Fruit fly (Drosophila melanogaster) whole organism, embryonic: ENCODE data around the gene Rtca.

ENCODE experiments used
- Ada2b ChIP-seq: fragments of 200-800 bp; sonication (Bioruptor generic); IDR thresholded peaks from 2 replicates; pipeline ENCODE4 v1.3.6; 2022; ENCODE audit warnings: missing biosample characterization, missing genetic modification characterization
- B-H2 ChIP-seq: fragments of 200-800 bp; sonication (Bioruptor generic); optimal IDR thresholded peaks from 2 replicates; lab custom pipeline; 2018; ENCODE audit warnings: missing biosample characterization, mild to moderate bottlenecking, missing genetic modification characterization
- Blimp-1 ChIP-seq: fragments of 200-800 bp; sonication (Bioruptor generic); optimal IDR thresholded peaks from 3 replicates; lab custom pipeline; 2018; ENCODE audit warnings: missing biosample characterization, missing genetic modification characterization, mild to moderate bottlenecking, moderate library complexity, missing genetic modification reagents
- C15 ChIP-seq: fragments of 200-800 bp; sonication (Bioruptor generic); IDR thresholded peaks from 3 replicates; pipeline ENCODE4 v1.3.6; 2022; ENCODE audit warnings: missing biosample characterization, missing genetic modification characterization
- CG10462 ChIP-seq: fragments of 200-800 bp; sonication (Bioruptor generic); optimal IDR thresholded peaks from 2 replicates; lab custom pipeline; 2016; ENCODE audit warnings: missing biosample characterization, missing genetic modification characterization
- CG11560 ChIP-seq: fragments of 200-800 bp; sonication (Bioruptor generic); IDR thresholded peaks from 3 replicates; pipeline ENCODE4 v1.3.6; 2022; ENCODE audit warnings: missing biosample characterization, missing genetic modification characterization
- CG11696 ChIP-seq: fragments of 200-800 bp; sonication (Bioruptor generic); IDR thresholded peaks from 2 replicates; pipeline ENCODE4 v1.3.6; 2022; ENCODE audit warnings: missing biosample characterization, missing genetic modification characterization
- CG12155 ChIP-seq: fragments of 200-800 bp; sonication (Bioruptor generic); optimal IDR thresholded peaks from 3 replicates; lab custom pipeline; 2016; ENCODE audit warnings: missing biosample characterization, missing genetic modification characterization
- CG12299 ChIP-seq: fragments of 200-800 bp; sonication (Bioruptor generic); optimal IDR thresholded peaks from 2 replicates; lab custom pipeline; 2018; ENCODE audit warnings: missing biosample characterization, mild to moderate bottlenecking, missing genetic modification characterization
- CG14441 ChIP-seq: fragments of 200-800 bp; sonication (Bioruptor generic); IDR thresholded peaks from 2 replicates; pipeline ENCODE4 v1.3.6; 2022; ENCODE audit warnings: missing biosample characterization, missing genetic modification characterization
- CG14710 ChIP-seq: fragments of 200-800 bp; sonication (Bioruptor generic); optimal IDR thresholded peaks from 3 replicates; lab custom pipeline; 2019; ENCODE audit warnings: missing biosample characterization, mild to moderate bottlenecking, missing genetic modification characterization, moderate library complexity
- CG15514 ChIP-seq: fragments of 200-800 bp; sonication (Bioruptor generic); optimal IDR thresholded peaks from 3 replicates; lab custom pipeline; 2017; ENCODE audit warnings: missing biosample characterization, missing genetic modification characterization, mild to moderate bottlenecking, moderate library complexity, missing genetic modification reagents
- CG17612 ChIP-seq: fragments of 200-800 bp; sonication (Bioruptor generic); IDR thresholded peaks from 2 replicates; pipeline ENCODE4 v1.3.6; 2022; ENCODE audit warnings: missing biosample characterization, missing genetic modification characterization
- CG30403 ChIP-seq: fragments of 200-800 bp; sonication (Bioruptor generic); optimal IDR thresholded peaks from 3 replicates; lab custom pipeline; 2016; ENCODE audit warnings: missing biosample characterization, missing genetic modification characterization
- CG30431 ChIP-seq: fragments of 200-800 bp; sonication (Bioruptor generic); optimal IDR thresholded peaks from 2 replicates; lab custom pipeline; 2017; ENCODE audit warnings: missing biosample characterization, missing genetic modification characterization
- CG31365 ChIP-seq: fragments of 200-800 bp; sonication (Bioruptor generic); optimal IDR thresholded peaks from 2 replicates; lab custom pipeline; 2018; ENCODE audit warnings: missing biosample characterization, mild to moderate bottlenecking, missing genetic modification characterization
- CG32532 ChIP-seq: fragments of 200-800 bp; sonication (Bioruptor generic); IDR thresholded peaks from 2 replicates; pipeline ENCODE4 v1.3.6; 2022; ENCODE audit warnings: missing biosample characterization, missing genetic modification characterization
- CG33557 ChIP-seq: fragments of 200-800 bp; sonication (Bioruptor generic); optimal IDR thresholded peaks from 2 replicates; lab custom pipeline; 2019; ENCODE audit warnings: missing biosample characterization, mild to moderate bottlenecking, missing genetic modification characterization, moderate library complexity
- CG4617 ChIP-seq: fragments of 200-800 bp; sonication (Bioruptor generic); optimal IDR thresholded peaks from 3 replicates; lab custom pipeline; 2016; ENCODE audit warnings: missing biosample characterization, missing genetic modification characterization, borderline replicate concordance
- CG4707 ChIP-seq: fragments of 200-800 bp; sonication (Bioruptor generic); optimal IDR thresholded peaks from 2 replicates; lab custom pipeline; 2018; ENCODE audit warnings: missing biosample characterization, mild to moderate bottlenecking, missing genetic modification characterization, moderate library complexity
- CG8290 ChIP-seq, 3 experiments: fragments of 200-800 bp; sonication (Bioruptor generic); optimal IDR thresholded peaks; 2 replicates each; lab custom pipeline; 2016 to 2019; ENCODE audit warnings: missing biosample characterization in 3 of 3, missing genetic modification characterization in 3 of 3, mild to moderate bottlenecking in 2 of 3, moderate library complexity in 1 of 3
- CG8765 ChIP-seq: fragments of 200-800 bp; sonication (Bioruptor generic); IDR thresholded peaks from 2 replicates; pipeline ENCODE4 v1.3.6; 2022; ENCODE audit warnings: missing biosample characterization, missing genetic modification characterization
- CG8944 ChIP-seq: fragments of 200-800 bp; sonication (Bioruptor generic); optimal IDR thresholded peaks from 3 replicates; lab custom pipeline; 2016; ENCODE audit warnings: missing biosample characterization, missing genetic modification characterization
- CG9876 ChIP-seq: fragments of 200-800 bp; sonication (Bioruptor generic); optimal IDR thresholded peaks from 2 replicates; lab custom pipeline; 2016; ENCODE audit warnings: missing biosample characterization, missing genetic modification characterization
- CG9932 ChIP-seq: fragments of 200-800 bp; sonication (Bioruptor generic); IDR thresholded peaks from 2 replicates; pipeline ENCODE4 v1.3.6; 2022; ENCODE audit warnings: missing biosample characterization, missing genetic modification characterization
- Ets65A ChIP-seq: fragments of 200-800 bp; sonication (Bioruptor generic); peaks from one replicate; lab custom pipeline; 2016; ENCODE audit warnings: missing biosample characterization, missing genetic modification characterization
- HHEX ChIP-seq: fragments of 200-800 bp; sonication (Bioruptor generic); optimal IDR thresholded peaks from 3 replicates; lab custom pipeline; 2017; ENCODE audit warnings: missing biosample characterization, mild to moderate bottlenecking, missing genetic modification characterization, missing genetic modification reagents
- Hmr ChIP-seq: fragments of 200-800 bp; sonication (Bioruptor generic); optimal IDR thresholded peaks from 3 replicates; lab custom pipeline; 2017; ENCODE audit warnings: mild to moderate bottlenecking, missing biosample characterization, missing genetic modification reagents, missing genetic modification characterization
- Hr39 ChIP-seq: fragments of >200 bp; optimal IDR thresholded peaks from 2 replicates; lab custom pipeline; 2017
- MESR4 ChIP-seq: fragments of 200-800 bp; sonication (Bioruptor generic); optimal IDR thresholded peaks from 2 replicates; lab custom pipeline; 2018; ENCODE audit warnings: missing biosample characterization, mild to moderate bottlenecking, missing genetic modification characterization, moderate library complexity
- MTF-1 ChIP-seq: fragments of 200-800 bp; sonication (Bioruptor generic); optimal IDR thresholded peaks from 2 replicates; lab custom pipeline; 2018; ENCODE audit warnings: missing biosample characterization, mild to moderate bottlenecking, missing genetic modification characterization, borderline replicate concordance
- Mes4 ChIP-seq: fragments of 200-800 bp; sonication (Bioruptor generic); optimal IDR thresholded peaks from 2 replicates; lab custom pipeline; 2016; ENCODE audit warnings: missing biosample characterization, missing genetic modification characterization
- Neu2 ChIP-seq: fragments of 200-800 bp; sonication (Bioruptor generic); optimal IDR thresholded peaks from 3 replicates; lab custom pipeline; 2016; ENCODE audit warnings: missing biosample characterization, missing genetic modification characterization, borderline replicate concordance
- Nf-YC ChIP-seq: fragments of 200-800 bp; optimal IDR thresholded peaks from 3 replicates; lab custom pipeline; 2019; ENCODE audit warnings: missing biosample characterization, mild to moderate bottlenecking, missing genetic modification characterization, moderate library complexity
- Sry-δ ChIP-seq: fragments of 200-800 bp; sonication (Bioruptor generic); optimal IDR thresholded peaks from 2 replicates; lab custom pipeline; 2016; ENCODE audit warnings: missing biosample characterization, missing genetic modification characterization
- Ssrp ChIP-seq: fragments of 200-800 bp; sonication (Bioruptor generic); optimal IDR thresholded peaks from 2 replicates; lab custom pipeline; 2018; ENCODE audit warnings: missing biosample characterization, mild to moderate bottlenecking, missing genetic modification characterization, moderate library complexity
- Stat92E ChIP-seq, 3 experiments: fragments of >200 bp in 2 of 3; fragments of 200-800 bp in 1 of 3; sonication (Bioruptor generic) in 1 of 3; optimal IDR thresholded peaks; 2 replicates each; lab custom pipeline; 2017 to 2019; ENCODE audit warnings: missing biosample characterization in 3 of 3, missing genetic modification characterization in 3 of 3, mild to moderate bottlenecking in 1 of 3, moderate library complexity in 1 of 3
- Xrp1 ChIP-seq: fragments of 200-800 bp; sonication (Bioruptor generic); IDR thresholded peaks from 2 replicates; pipeline ENCODE4 v1.3.6; 2022; ENCODE audit warnings: missing biosample characterization, missing genetic modification characterization
- abd-A ChIP-seq: fragments of 200-800 bp; sonication (Bioruptor generic); optimal IDR thresholded peaks from 3 replicates; lab custom pipeline; 2019; ENCODE audit warnings: missing biosample characterization, mild to moderate bottlenecking, missing genetic modification characterization, moderate library complexity
- ap ChIP-seq: fragments of 200-800 bp; sonication (Bioruptor generic); IDR thresholded peaks from 2 replicates; pipeline ENCODE4 v1.3.6; 2022; ENCODE audit warnings: missing biosample characterization, missing genetic modification characterization
- ash1 ChIP-seq: fragments of 200-800 bp; sonication (Bioruptor generic); optimal IDR thresholded peaks from 2 replicates; lab custom pipeline; 2018; ENCODE audit warnings: missing biosample characterization, mild to moderate bottlenecking, missing genetic modification characterization
- ftz-f1 ChIP-seq: fragments of 200-800 bp; sonication (Bioruptor generic); optimal IDR thresholded peaks from 2 replicates; lab custom pipeline; 2016; ENCODE audit warnings: missing biosample characterization, missing genetic modification characterization
- her ChIP-seq: fragments of 200-800 bp; sonication (Bioruptor generic); optimal IDR thresholded peaks from 2 replicates; lab custom pipeline; 2016; ENCODE audit warnings: missing biosample characterization, missing genetic modification characterization
- knrl ChIP-seq: fragments of 200-800 bp; sonication (Bioruptor generic); IDR thresholded peaks from 3 replicates; pipeline ENCODE4 v1.3.6; 2022; ENCODE audit warnings: missing biosample characterization, missing genetic modification characterization; ENCODE audit not compliant: partially characterized antibody
- lbe ChIP-seq: fragments of 200-800 bp; sonication (Bioruptor generic); optimal IDR thresholded peaks from 2 replicates; lab custom pipeline; 2016; ENCODE audit warnings: missing biosample characterization, mild to moderate bottlenecking, missing genetic modification characterization
- lola ChIP-seq, 3 experiments: fragments of >200 bp in 2 of 3; fragments of 200-800 bp in 1 of 3; sonication (Bioruptor generic) in 1 of 3; optimal IDR thresholded peaks; 2 replicates each; lab custom pipeline; 2017 to 2019; ENCODE audit warnings: missing biosample characterization in 3 of 3, missing genetic modification characterization in 3 of 3, mild to moderate bottlenecking in 1 of 3, moderate library complexity in 1 of 3
- psq ChIP-seq: fragments of 200-800 bp; sonication (Bioruptor generic); optimal IDR thresholded peaks from 2 replicates; lab custom pipeline; 2017; ENCODE audit warnings: missing biosample characterization, missing genetic modification characterization
- schlank ChIP-seq: fragments of 200-800 bp; sonication (Bioruptor generic); optimal IDR thresholded peaks from 2 replicates; lab custom pipeline; 2018; ENCODE audit warnings: missing biosample characterization, mild to moderate bottlenecking, missing genetic modification characterization
- so ChIP-seq: fragments of 200-800 bp; sonication (Bioruptor generic); IDR thresholded peaks from 3 replicates; pipeline ENCODE4 v1.3.6; 2022; ENCODE audit warnings: missing biosample characterization, missing genetic modification characterization
- wdn ChIP-seq: fragments of 200-800 bp; sonication (Bioruptor generic); IDR thresholded peaks from 2 replicates; pipeline ENCODE4 v1.3.6; 2022; ENCODE audit warnings: missing biosample characterization, missing genetic modification characterization

The Rtca gene

DNA sequence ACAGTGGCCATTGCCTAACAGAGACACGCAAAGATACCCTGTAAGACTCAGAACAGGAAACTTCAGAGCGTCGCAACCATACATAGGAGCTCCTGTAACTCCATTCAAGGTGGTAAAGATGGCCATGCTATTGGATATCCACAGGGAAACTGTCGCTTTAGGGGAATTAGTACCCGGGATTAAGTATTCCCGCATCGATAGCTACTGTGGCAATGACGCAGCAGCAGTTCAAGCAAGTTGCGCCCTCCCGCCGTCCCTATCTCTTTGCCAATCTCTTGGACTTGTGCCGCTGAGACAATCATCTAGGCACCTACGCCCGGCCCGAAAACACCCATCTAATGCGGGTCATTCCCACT is 1.5 kb upstream of the Rtca start (continued):
- TF ChIP-seq Stat92E (GFP tag; optimal IDR thresholded peaks at IDR 0.05; lab: Kevin White, UChicago): no peak
- TF ChIP-seq CG4617 (GFP tag; lab: Kevin White, UChicago): no peak
- TF ChIP-seq CG11560 (tag; lab: Robert Waterston, UW): no peak
- peak; percentile 50 for TF ChIP-seq CG15514 (GFP tag; lab: Kevin White, UChicago)
- TF ChIP-seq CG9932: peak; percentile 83
- peak; percentile 19 for TF ChIP-seq Ssrp (tag; lab: Kevin White, UChicago)
- TF ChIP-seq CG14441 (GFP tag; lab: Robert Waterston, UW): peak; percentile 75
- TF ChIP-seq CG11696 (GFP tag; lab: Robert Waterston, UW): peak; percentile 41; the same call in 1 of the 2 replicates
- peak; percentile 16 for TF ChIP-seq CG9876 (GFP tag; lab: Kevin White, UChicago)
- no peak for TF ChIP-seq Sry-δ (GFP tag; lab: Kevin White, UChicago)
- TF ChIP-seq CG8765 (GFP tag; lab: Robert Waterston, UW): 0 out of 2 replicates have a peak, but pooled peaks have one; percentile 15
- TF ChIP-seq Ada2b (GFP tag; lab: Robert Waterston, UW): peak; percentile 76
- TF ChIP-seq psq (GFP tag; lab: Kevin White, UChicago): no peak
- no peak for TF ChIP-seq C15
- TF ChIP-seq CG31365 (tag; lab: Kevin White, UChicago): no peak
- no peak for TF ChIP-seq Mes4 (GFP tag; lab: Kevin White, UChicago)
- TF ChIP-seq Hmr (GFP tag; lab: Kevin White, UChicago): peak; percentile 65
- TF ChIP-seq CG30403: peak; percentile 57
- TF ChIP-seq so (GFP tag; lab: Robert Waterston, UW): peak; percentile 72; the same call in 2 of the 3 replicates
- TF ChIP-seq CG10462 (GFP tag; lab: Kevin White, UChicago): no peak
- TF ChIP-seq knrl: no peak
- TF ChIP-seq Blimp-1 (GFP tag; lab: Kevin White, UChicago): peak; percentile 40
- TF ChIP-seq Hr39: no peak
- no peak for TF ChIP-seq CG17612 (GFP tag; lab: Robert Waterston, UW)
- peak; percentile 16 for TF ChIP-seq CG30431 (GFP tag; lab: Kevin White, UChicago)
- no peak for TF ChIP-seq Neu2 (GFP tag; lab: Kevin White, UChicago)
- TF ChIP-seq lbe (GFP tag; lab: Kevin White, UChicago): no peak
- peak; percentile 73 for TF ChIP-seq Xrp1 (GFP tag; lab: Robert Waterston, UW)
- no peak for TF ChIP-seq ftz-f1 (GFP tag; lab: Kevin White, UChicago)
- TF ChIP-seq Ets65A (GFP tag; lab: Kevin White, UChicago): peak; percentile 92
- TF ChIP-seq CG8290 (GFP tag; optimal IDR thresholded peaks at IDR 0.05; lab: Kevin White, UChicago): peak; percentile 45
- TF ChIP-seq CG8290 (tag; optimal IDR thresholded peaks at IDR 0.05; lab: Kevin White, UChicago): peak in 1 of 2 experiments; percentile 75
- TF ChIP-seq B-H2 (GFP tag; lab: Kevin White, UChicago): no peak
- peak; percentile 23 for TF ChIP-seq schlank
- TF ChIP-seq CG12299 (tag; lab: Kevin White, UChicago): no peak
- no peak for TF ChIP-seq CG4707 (GFP tag; lab: Kevin White, UChicago)
- TF ChIP-seq CG33557 (GFP tag; lab: Kevin White, UChicago): no peak
- TF ChIP-seq wdn (GFP tag; lab: Robert Waterston, UW): peak; percentile 65
- TF ChIP-seq CG14710 (tag; lab: Kevin White, UChicago): no peak
- peak; percentile 65 for TF ChIP-seq Nf-YC
- TF ChIP-seq her (GFP tag; lab: Kevin White, UChicago): peak; percentile 72
- peak; percentile 61 for TF ChIP-seq HHEX (GFP tag; lab: Kevin White, UChicago)
- no peak for TF ChIP-seq MESR4 (GFP tag; lab: Kevin White, UChicago)
- no peak for TF ChIP-seq ash1 (GFP tag; lab: Kevin White, UChicago)
- no peak for TF ChIP-seq MTF-1
- TF ChIP-seq CG8944 (GFP tag; lab: Kevin White, UChicago): peak; percentile 9
- no peak for TF ChIP-seq ap
- TF ChIP-seq CG12155: peak; percentile 60
- peak; percentile 79 for TF ChIP-seq CG32532 (GFP tag; lab: Robert Waterston, UW)
- peak; percentile 5 for TF ChIP-seq abd-A (tag; lab: Kevin White, UChicago)
- peak in 1 of 3 experiments; percentile 5 for TF ChIP-seq lola (GFP tag; optimal IDR thresholded peaks at IDR 0.05; lab: Kevin White, UChicago)
